Fruit fly (Drosophila melanogaster) whole organism, embryonic: ENCODE results near the gene Vti1a.

Experiments
- Bdp1 ChIP-seq: fragments of 200-800 bp; sonication (Bioruptor generic); optimal IDR thresholded peaks from 3 replicates; lab custom pipeline; 2016; ENCODE audit warnings: missing biosample characterization, missing genetic modification characterization
- Bteb2 ChIP-seq: fragments of 200-800 bp; sonication (Bioruptor generic); optimal IDR thresholded peaks from 2 replicates; lab custom pipeline; 2016; ENCODE audit warnings: missing biosample characterization, missing genetic modification characterization
- CG10209 ChIP-seq: fragments of 200-800 bp; sonication (Bioruptor generic); optimal IDR thresholded peaks from 3 replicates; lab custom pipeline; 2017; ENCODE audit warnings: missing biosample characterization, mild to moderate bottlenecking, missing genetic modification characterization, missing genetic modification reagents
- CG10959 ChIP-seq: fragments of 200-800 bp; sonication (Bioruptor generic); IDR thresholded peaks from 2 replicates; pipeline ENCODE4 v1.3.6; 2022; ENCODE audit warnings: missing biosample characterization, missing genetic modification characterization
- CG11247 ChIP-seq: fragments of 200-800 bp; sonication (Bioruptor generic); IDR thresholded peaks from 2 replicates; pipeline ENCODE4 v1.3.6; 2022; ENCODE audit warnings: missing biosample characterization, missing genetic modification characterization
- CG12104 ChIP-seq: fragments of 200-800 bp; sonication (Bioruptor generic); optimal IDR thresholded peaks from 3 replicates; lab custom pipeline; 2016; ENCODE audit warnings: missing biosample characterization, missing genetic modification characterization
- CG12219 ChIP-seq: fragments of 200-800 bp; sonication (Bioruptor generic); optimal IDR thresholded peaks from 3 replicates; lab custom pipeline; 2018; ENCODE audit warnings: missing biosample characterization, mild to moderate bottlenecking, missing genetic modification characterization
- CG12744 ChIP-seq: fragments of 200-800 bp; sonication (Bioruptor generic); optimal IDR thresholded peaks from 2 replicates; lab custom pipeline; 2016; ENCODE audit warnings: missing biosample characterization, missing genetic modification characterization
- CG14441 ChIP-seq: fragments of 200-800 bp; sonication (Bioruptor generic); IDR thresholded peaks from 2 replicates; pipeline ENCODE4 v1.3.6; 2022; ENCODE audit warnings: missing biosample characterization, missing genetic modification characterization
- CG15514 ChIP-seq: fragments of 200-800 bp; sonication (Bioruptor generic); optimal IDR thresholded peaks from 3 replicates; lab custom pipeline; 2017; ENCODE audit warnings: missing biosample characterization, missing genetic modification characterization, mild to moderate bottlenecking, moderate library complexity, missing genetic modification reagents
- CG15601 ChIP-seq: fragments of 200-800 bp; sonication (Bioruptor generic); optimal IDR thresholded peaks from 3 replicates; lab custom pipeline; 2019; ENCODE audit warnings: missing biosample characterization, mild to moderate bottlenecking, missing genetic modification characterization, moderate library complexity
- CG18476 ChIP-seq: fragments of 200-800 bp; sonication (Bioruptor generic); optimal IDR thresholded peaks from 2 replicates; lab custom pipeline; 2016; ENCODE audit warnings: missing biosample characterization, mild to moderate bottlenecking, missing genetic modification characterization
- CG33557 ChIP-seq: fragments of 200-800 bp; sonication (Bioruptor generic); optimal IDR thresholded peaks from 2 replicates; lab custom pipeline; 2019; ENCODE audit warnings: missing biosample characterization, mild to moderate bottlenecking, missing genetic modification characterization, moderate library complexity
- CG34376 ChIP-seq: fragments of 200-800 bp; sonication (Bioruptor generic); optimal IDR thresholded peaks from 2 replicates; lab custom pipeline; 2018; ENCODE audit warnings: missing biosample characterization, mild to moderate bottlenecking, missing genetic modification characterization
- CG42726 ChIP-seq: fragments of 200-800 bp; sonication (Bioruptor generic); IDR thresholded peaks from 2 replicates; pipeline ENCODE4 v1.3.6; 2022; ENCODE audit warnings: missing biosample characterization, missing genetic modification characterization; ENCODE audit not compliant: partially characterized antibody
- CG4360 ChIP-seq: fragments of 200-800 bp; sonication (Bioruptor generic); IDR thresholded peaks from 2 replicates; pipeline ENCODE4 v1.3.6; 2022; ENCODE audit warnings: missing biosample characterization, missing genetic modification characterization
- CG7556 ChIP-seq: fragments of 200-800 bp; sonication (Bioruptor generic); optimal IDR thresholded peaks from 2 replicates; lab custom pipeline; 2017; ENCODE audit warnings: missing biosample characterization, mild to moderate bottlenecking, missing genetic modification characterization
- CG7786 ChIP-seq: fragments of 200-800 bp; sonication (Bioruptor generic); optimal IDR thresholded peaks from 2 replicates; lab custom pipeline; 2016; ENCODE audit warnings: missing biosample characterization, missing genetic modification characterization
- CG8388 ChIP-seq: fragments of 200-800 bp; sonication (Bioruptor generic); optimal IDR thresholded peaks from 2 replicates; lab custom pipeline; 2019; ENCODE audit warnings: missing biosample characterization, mild to moderate bottlenecking, missing genetic modification characterization, moderate library complexity
- CG8478 ChIP-seq: fragments of >200 bp; optimal IDR thresholded peaks from 2 replicates; lab custom pipeline; 2018
- CG8765 ChIP-seq: fragments of 200-800 bp; sonication (Bioruptor generic); IDR thresholded peaks from 2 replicates; pipeline ENCODE4 v1.3.6; 2022; ENCODE audit warnings: missing biosample characterization, missing genetic modification characterization
- CG9797 ChIP-seq: fragments of 200-800 bp; sonication (Bioruptor generic); optimal IDR thresholded peaks from 3 replicates; lab custom pipeline; 2018; ENCODE audit warnings: missing biosample characterization, mild to moderate bottlenecking, missing genetic modification characterization
- CrebB ChIP-seq: fragments of 200-800 bp; sonication (Bioruptor generic); optimal IDR thresholded peaks from 3 replicates; lab custom pipeline; 2018; ENCODE audit warnings: missing biosample characterization, mild to moderate bottlenecking, missing genetic modification characterization
- Dek ChIP-seq: fragments of 200-800 bp; sonication (Bioruptor generic); optimal IDR thresholded peaks from 3 replicates; lab custom pipeline; 2019; ENCODE audit warnings: missing biosample characterization, mild to moderate bottlenecking, missing genetic modification characterization, moderate library complexity
- Dip3 ChIP-seq: fragments of 200-800 bp; sonication (Bioruptor generic); optimal IDR thresholded peaks from 3 replicates; lab custom pipeline; 2016; ENCODE audit warnings: missing biosample characterization, missing genetic modification characterization
- E2f1 ChIP-seq: fragments of 200-800 bp; sonication (Bioruptor generic); IDR thresholded peaks from 2 replicates; pipeline ENCODE4 v1.3.6; 2022; ENCODE audit warnings: missing biosample characterization, missing genetic modification characterization
- Fer1 ChIP-seq: fragments of 200-800 bp; sonication (Bioruptor generic); optimal IDR thresholded peaks from 2 replicates; lab custom pipeline; 2017; ENCODE audit warnings: missing biosample characterization, mild to moderate bottlenecking, missing genetic modification characterization
- GATAe ChIP-seq: fragments of 200-800 bp; sonication (Bioruptor generic); conservative IDR thresholded peaks from 2 replicates; pipeline ENCODE4 v1.3.6; 2022; ENCODE audit warnings: missing biosample characterization, missing genetic modification characterization
- Hand ChIP-seq: fragments of 200-800 bp; sonication (Bioruptor generic); optimal IDR thresholded peaks from 2 replicates; lab custom pipeline; 2017; ENCODE audit warnings: mild to moderate bottlenecking, missing biosample characterization, missing genetic modification reagents, missing genetic modification characterization
- Hey ChIP-seq: fragments of 200-800 bp; sonication (Bioruptor generic); optimal IDR thresholded peaks from 3 replicates; lab custom pipeline; 2018; ENCODE audit warnings: missing biosample characterization, mild to moderate bottlenecking, missing genetic modification characterization
- Lpt ChIP-seq: fragments of >200 bp; optimal IDR thresholded peaks from 2 replicates; lab custom pipeline; 2018; ENCODE audit warnings: missing biosample characterization, missing genetic modification characterization
- Neu2 ChIP-seq: fragments of 200-800 bp; sonication (Bioruptor generic); optimal IDR thresholded peaks from 3 replicates; lab custom pipeline; 2016; ENCODE audit warnings: missing biosample characterization, missing genetic modification characterization, borderline replicate concordance
- Sin3A ChIP-seq: fragments of >200 bp; optimal IDR thresholded peaks from 2 replicates; lab custom pipeline; 2018
- Sox100B ChIP-seq: fragments of 200-800 bp; sonication (Bioruptor generic); optimal IDR thresholded peaks from 3 replicates; lab custom pipeline; 2018; ENCODE audit warnings: missing biosample characterization, mild to moderate bottlenecking, missing genetic modification characterization
- bsh ChIP-seq, 2 experiments: fragments of 200-800 bp; sonication (Bioruptor generic); optimal IDR thresholded peaks; 2 replicates each; lab custom pipeline; 2017 to 2018; ENCODE audit warnings: mild to moderate bottlenecking in 2 of 2, missing biosample characterization in 2 of 2, missing genetic modification characterization in 2 of 2, moderate library complexity in 1 of 2
- chinmo ChIP-seq: fragments of 200-800 bp; sonication (Bioruptor generic); IDR thresholded peaks from 4 replicates; pipeline ENCODE4 v1.3.6; 2022; ENCODE audit warnings: missing biosample characterization, missing genetic modification characterization; ENCODE audit not compliant: partially characterized antibody
- ci ChIP-seq: fragments of 200-800 bp; sonication (Bioruptor generic); IDR thresholded peaks from 3 replicates; pipeline ENCODE4 v1.3.6; 2022; ENCODE audit warnings: missing biosample characterization, missing genetic modification characterization
- dan ChIP-seq: fragments of 200-800 bp; sonication (Bioruptor generic); IDR thresholded peaks from 2 replicates; pipeline ENCODE4 v1.3.6; 2022; ENCODE audit warnings: missing biosample characterization, missing genetic modification characterization
- dimm ChIP-seq: fragments of 200-800 bp; sonication (Bioruptor generic); IDR thresholded peaks from 2 replicates; pipeline ENCODE4 v1.3.6; 2022; ENCODE audit warnings: missing biosample characterization, missing genetic modification characterization
- dmrt99B ChIP-seq: fragments of 200-800 bp; sonication (Bioruptor generic); optimal IDR thresholded peaks from 2 replicates; lab custom pipeline; 2018; ENCODE audit warnings: missing biosample characterization, mild to moderate bottlenecking, missing genetic modification characterization, moderate library complexity
- dysf ChIP-seq: fragments of 200-800 bp; sonication (Bioruptor generic); IDR thresholded peaks from 3 replicates; pipeline ENCODE4 v1.3.6; 2022; ENCODE audit warnings: missing biosample characterization, missing genetic modification characterization
- fd3F ChIP-seq: fragments of 200-800 bp; sonication (Bioruptor generic); optimal IDR thresholded peaks from 2 replicates; lab custom pipeline; 2018; ENCODE audit warnings: missing biosample characterization, mild to moderate bottlenecking, missing genetic modification characterization, moderate library complexity
- gcm2 ChIP-seq: fragments of 200-800 bp; sonication (Bioruptor generic); optimal IDR thresholded peaks from 2 replicates; lab custom pipeline; 2016; ENCODE audit warnings: missing biosample characterization, missing genetic modification characterization
- hth ChIP-seq: fragments of >200 bp; optimal IDR thresholded peaks from 2 replicates; lab custom pipeline; 2017; ENCODE audit warnings: inconsistent platforms
- ken ChIP-seq: fragments of 200-800 bp; sonication (Bioruptor generic); IDR thresholded peaks from 3 replicates; pipeline ENCODE4 v1.3.6; 2022; ENCODE audit warnings: missing biosample characterization, missing genetic modification characterization
- mam ChIP-seq: fragments of 200-800 bp; sonication (Bioruptor generic); optimal IDR thresholded peaks from 3 replicates; lab custom pipeline; 2016; ENCODE audit warnings: missing biosample characterization, missing genetic modification characterization
- p53 ChIP-seq: fragments of 200-800 bp; sonication (Bioruptor generic); optimal IDR thresholded peaks from 2 replicates; lab custom pipeline; 2016; ENCODE audit warnings: missing biosample characterization, missing genetic modification characterization
- prd ChIP-seq, 3 experiments: fragments of >200 bp in 2 of 3; fragments of 200-800 bp in 1 of 3; sonication (Bioruptor generic) in 1 of 3; optimal IDR thresholded peaks in 2 of 3; IDR thresholded peaks in 1 of 3; 2 replicates in 2 of 3; 3 replicates in 1 of 3; pipeline versions ENCODE4 v1.3.6 to Lab custom; 2017 to 2022; ENCODE audit warnings: missing biosample characterization in 1 of 3, missing genetic modification characterization in 1 of 3
- pzg ChIP-seq: fragments of 200-800 bp; sonication (Bioruptor generic); optimal IDR thresholded peaks from 3 replicates; lab custom pipeline; 2018; ENCODE audit warnings: missing biosample characterization, mild to moderate bottlenecking, missing genetic modification characterization, moderate library complexity
- tll ChIP-seq, 2 experiments: fragments of 200-800 bp in 1 of 2; fragments of >200 bp in 1 of 2; sonication (Bioruptor generic) in 1 of 2; optimal IDR thresholded peaks; 2 replicates each; lab custom pipeline; 2017 to 2019; ENCODE audit warnings: missing biosample characterization in 2 of 2, missing genetic modification characterization in 2 of 2, mild to moderate bottlenecking in 1 of 2, moderate library complexity in 1 of 2

Vti1a gene

DNA sequence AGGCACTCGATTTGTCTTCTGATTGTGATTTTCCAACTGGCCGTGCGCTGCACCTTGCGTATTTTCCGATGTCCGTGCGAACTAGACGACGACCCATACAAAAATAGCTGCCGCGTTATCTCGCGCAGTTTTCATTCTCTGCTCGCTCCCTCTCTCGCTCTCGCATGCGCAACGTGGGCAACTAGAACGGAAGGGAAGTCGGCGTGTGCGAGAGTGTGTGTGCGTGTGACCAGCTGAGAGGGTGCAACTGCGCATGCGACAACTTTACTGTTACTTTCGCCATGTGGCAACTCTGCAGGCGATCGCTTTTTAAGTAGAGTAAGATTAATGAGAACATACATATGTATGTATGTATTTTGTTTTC lies 7.3 kb downstream of the Vti1a start, which contains the start of gene ebd1 (continued):
- TF ChIP-seq CG33557 (GFP tag; lab: Kevin White, UChicago) = no peak
- no peak for TF ChIP-seq CG15601
- no peak for TF ChIP-seq CG18476 (GFP tag; lab: Kevin White, UChicago)
- TF ChIP-seq CG15514 = peak; percentile 23
- no peak for TF ChIP-seq CG8765 (GFP tag; lab: Robert Waterston, UW)
- TF ChIP-seq CG12219 (GFP tag; lab: Kevin White, UChicago) = no peak
- TF ChIP-seq Dip3 = no peak
- no peak for TF ChIP-seq hth
- TF ChIP-seq Sin3A = no peak
- no peak for TF ChIP-seq Hey
- TF ChIP-seq tll (GFP tag; optimal IDR thresholded peaks at IDR 0.05; lab: Kevin White, UChicago) = peak in 1 of 2 experiments; percentile 20
- 0 out of 2 replicates have a peak, but pooled peaks have one; percentile 25 for TF ChIP-seq CG42726 (GFP tag; lab: Robert Waterston, UW)
- TF ChIP-seq p53 = no peak
- no peak for TF ChIP-seq CG8388
- peak; percentile 53 for TF ChIP-seq CG8478
- TF ChIP-seq CG12104 (GFP tag; lab: Kevin White, UChicago) = no peak
- TF ChIP-seq Bteb2 (GFP tag; lab: Kevin White, UChicago) = no peak
- TF ChIP-seq Hand (GFP tag; lab: Kevin White, UChicago) = no peak
- TF ChIP-seq bsh (GFP tag; optimal IDR thresholded peaks at IDR 0.05; lab: Kevin White, UChicago) = no peak
- no peak for TF ChIP-seq gcm2 (GFP tag; lab: Kevin White, UChicago)
- no peak for TF ChIP-seq CG10959
- TF ChIP-seq, all 482 proteins: peak for 88

DNA sequence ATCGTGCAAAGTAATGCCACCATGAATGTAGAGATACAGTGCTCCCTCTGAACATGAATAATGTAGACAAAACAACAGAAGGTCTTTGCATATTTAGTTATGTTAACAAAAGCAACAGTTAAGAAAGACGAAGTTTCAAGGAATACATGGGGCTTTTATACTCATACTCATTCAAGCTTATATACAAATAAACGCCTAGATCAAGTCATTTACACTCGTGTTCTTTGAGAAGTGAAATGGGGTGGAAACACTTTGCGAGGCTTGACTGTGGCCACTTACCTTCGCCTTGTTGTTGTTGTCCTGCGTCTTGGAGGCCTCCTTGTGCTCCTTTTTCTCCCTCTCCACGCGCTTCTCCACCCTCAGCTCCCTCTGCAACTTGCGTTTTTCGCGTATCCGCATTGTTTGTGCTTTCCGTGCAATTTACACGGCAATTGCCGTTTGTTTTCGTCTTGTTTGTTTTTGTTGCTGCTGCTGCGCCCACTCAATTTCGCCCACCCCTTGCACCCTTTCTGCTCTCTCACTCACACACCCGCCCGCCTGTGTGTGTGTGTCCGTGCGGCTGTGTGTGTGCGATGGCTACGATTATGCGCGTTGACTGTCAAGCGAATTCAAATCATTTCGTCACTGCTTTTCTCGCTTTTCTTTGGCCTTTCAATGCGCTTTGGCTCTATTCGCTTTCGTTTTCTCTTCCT lies 7.8 kb downstream of the Vti1a start:
- TF ChIP-seq pzg (GFP tag; lab: Kevin White, UChicago) (no peak), dan (GFP tag; lab: Robert Waterston, UW) (no peak), CG4360 (peak; percentile 87), ci (GFP tag; lab: Robert Waterston, UW) (peak; percentile 9; the same call in 1 of the 3 replicates), Fer1 (GFP tag; lab: Kevin White, UChicago) (no peak), CG8478 (peak; percentile 88), chinmo (GFP tag; lab: Robert Waterston, UW) (no peak), Lpt (GFP tag; lab: Kevin White, UChicago) (no peak), CG7786 (GFP tag; lab: Kevin White, UChicago) (no peak), CG8388 (no peak), dimm (GFP tag; lab: Robert Waterston, UW) (no peak), Dek (peak; percentile 16), dysf (GFP tag; lab: Robert Waterston, UW) (peak; percentile 43; the same call in 2 of the 3 replicates), fd3F (GFP tag; lab: Kevin White, UChicago) (no peak), CG11247 (GFP tag; lab: Robert Waterston, UW) (no peak), CG9797 (GFP tag; lab: Kevin White, UChicago) (no peak), CG10209 (GFP tag; lab: Kevin White, UChicago) (no peak), Sox100B (no peak), CG14441 (no peak), Bdp1 (no peak), dmrt99B (tag; lab: Kevin White, UChicago) (no peak), CG12744 (no peak), CG34376 (GFP tag; lab: Kevin White, UChicago) (no peak), GATAe (0 out of 2 replicates have a peak, but pooled peaks have one; percentile 9), CG7556 (GFP tag; lab: Kevin White, UChicago) (peak; percentile 6), E2f1 (no peak), Neu2 (no peak), ken (no peak), prd (optimal IDR thresholded peaks at IDR 0.05; lab: Kevin White, UChicago) (no peak), prd (GFP tag; IDR thresholded peaks at IDR 0.05; lab: Robert Waterston, UW) (no peak), mam (no peak), CrebB (no peak)
